Fruit fly (Drosophila melanogaster) whole organism, embryonic: ENCODE measurements around the gene CG6048.

Experiments
- BEAF-32 ChIP-seq: fragments of 200-800 bp; sonication (Bioruptor generic); optimal IDR thresholded peaks from 3 replicates; lab custom pipeline; 2017; ENCODE audit warnings: missing biosample characterization, missing genetic modification characterization, mild to moderate bottlenecking, moderate library complexity, missing genetic modification reagents
- Bgb ChIP-seq: fragments of 200-800 bp; sonication (Bioruptor generic); IDR thresholded peaks from 2 replicates; pipeline ENCODE4 v1.3.6; 2022; ENCODE audit warnings: missing biosample characterization, missing genetic modification characterization; ENCODE audit not compliant: partially characterized antibody
- Blimp-1 ChIP-seq: fragments of 200-800 bp; sonication (Bioruptor generic); optimal IDR thresholded peaks from 3 replicates; lab custom pipeline; 2018; ENCODE audit warnings: missing biosample characterization, missing genetic modification characterization, mild to moderate bottlenecking, moderate library complexity, missing genetic modification reagents
- C15 ChIP-seq: fragments of 200-800 bp; sonication (Bioruptor generic); IDR thresholded peaks from 3 replicates; pipeline ENCODE4 v1.3.6; 2022; ENCODE audit warnings: missing biosample characterization, missing genetic modification characterization
- CG10209 ChIP-seq: fragments of 200-800 bp; sonication (Bioruptor generic); optimal IDR thresholded peaks from 3 replicates; lab custom pipeline; 2017; ENCODE audit warnings: missing biosample characterization, mild to moderate bottlenecking, missing genetic modification characterization, missing genetic modification reagents
- CG10274 ChIP-seq: fragments of 200-800 bp; sonication (Bioruptor generic); optimal IDR thresholded peaks from 3 replicates; lab custom pipeline; 2017; ENCODE audit warnings: missing biosample characterization, mild to moderate bottlenecking, missing genetic modification characterization
- CG10959 ChIP-seq: fragments of 200-800 bp; sonication (Bioruptor generic); IDR thresholded peaks from 2 replicates; pipeline ENCODE4 v1.3.6; 2022; ENCODE audit warnings: missing biosample characterization, missing genetic modification characterization
- CG13287 ChIP-seq: fragments of 200-800 bp; sonication (Bioruptor generic); IDR thresholded peaks from 2 replicates; pipeline ENCODE4 v1.3.6; 2022; ENCODE audit warnings: missing biosample characterization, missing genetic modification characterization; ENCODE audit not compliant: partially characterized antibody
- CG15073 ChIP-seq: fragments of 200-800 bp; sonication (Bioruptor generic); optimal IDR thresholded peaks from 2 replicates; lab custom pipeline; 2016; ENCODE audit warnings: missing biosample characterization, missing genetic modification characterization
- CG15601 ChIP-seq: fragments of 200-800 bp; sonication (Bioruptor generic); optimal IDR thresholded peaks from 3 replicates; lab custom pipeline; 2019; ENCODE audit warnings: missing biosample characterization, mild to moderate bottlenecking, missing genetic modification characterization, moderate library complexity
- CG16815 ChIP-seq: fragments of 200-800 bp; sonication (Bioruptor generic); optimal IDR thresholded peaks from 3 replicates; lab custom pipeline; 2017; ENCODE audit warnings: missing biosample characterization, mild to moderate bottlenecking, missing genetic modification characterization
- CG17385 ChIP-seq: fragments of 200-800 bp; sonication (Bioruptor generic); optimal IDR thresholded peaks from 3 replicates; lab custom pipeline; 2018; ENCODE audit warnings: missing biosample characterization, mild to moderate bottlenecking, missing genetic modification characterization
- CG18011 ChIP-seq: fragments of 200-800 bp; sonication (Bioruptor generic); optimal IDR thresholded peaks from 2 replicates; lab custom pipeline; 2017; ENCODE audit warnings: missing biosample characterization, missing genetic modification characterization, mild to moderate bottlenecking, moderate library complexity, missing genotype
- CG18619 ChIP-seq: fragments of 200-800 bp; sonication (Bioruptor generic); optimal IDR thresholded peaks from 3 replicates; lab custom pipeline; 2017; ENCODE audit warnings: missing biosample characterization, mild to moderate bottlenecking, missing genetic modification characterization
- CG2120 ChIP-seq: fragments of 200-800 bp; sonication (Bioruptor generic); optimal IDR thresholded peaks from 3 replicates; lab custom pipeline; 2016; ENCODE audit warnings: missing biosample characterization, missing genetic modification characterization
- CG30403 ChIP-seq: fragments of 200-800 bp; sonication (Bioruptor generic); optimal IDR thresholded peaks from 3 replicates; lab custom pipeline; 2016; ENCODE audit warnings: missing biosample characterization, missing genetic modification characterization
- CG34422 ChIP-seq: fragments of 200-800 bp; sonication (Bioruptor generic); IDR thresholded peaks from 3 replicates; pipeline ENCODE4 v1.3.6; 2022; ENCODE audit warnings: missing biosample characterization, missing genetic modification characterization
- CG4360 ChIP-seq: fragments of 200-800 bp; sonication (Bioruptor generic); IDR thresholded peaks from 2 replicates; pipeline ENCODE4 v1.3.6; 2022; ENCODE audit warnings: missing biosample characterization, missing genetic modification characterization
- CG4617 ChIP-seq: fragments of 200-800 bp; sonication (Bioruptor generic); optimal IDR thresholded peaks from 3 replicates; lab custom pipeline; 2016; ENCODE audit warnings: missing biosample characterization, missing genetic modification characterization, borderline replicate concordance
- CG6654 ChIP-seq: fragments of 200-800 bp; sonication (Bioruptor generic); optimal IDR thresholded peaks from 2 replicates; lab custom pipeline; 2017; ENCODE audit warnings: missing biosample characterization, mild to moderate bottlenecking, missing genetic modification characterization
- CG8089 ChIP-seq: fragments of 200-800 bp; sonication (Bioruptor generic); optimal IDR thresholded peaks from 3 replicates; lab custom pipeline; 2016; ENCODE audit warnings: missing biosample characterization, missing genetic modification characterization
- CG9727 ChIP-seq: fragments of 200-800 bp; sonication (Bioruptor generic); optimal IDR thresholded peaks from 3 replicates; lab custom pipeline; 2017; ENCODE audit warnings: missing biosample characterization, mild to moderate bottlenecking, missing genetic modification characterization
- CTCF ChIP-seq: fragments of 200-800 bp; sonication (Bioruptor generic); optimal IDR thresholded peaks from 2 replicates; lab custom pipeline; 2017; ENCODE audit warnings: missing biosample characterization, mild to moderate bottlenecking, missing genetic modification characterization, moderate library complexity
- Dbx ChIP-seq: fragments of 200-800 bp; sonication (Bioruptor generic); IDR thresholded peaks from 3 replicates; pipeline ENCODE4 v1.3.6; 2022; ENCODE audit warnings: missing biosample characterization, missing genetic modification characterization
- Fer1 ChIP-seq: fragments of 200-800 bp; sonication (Bioruptor generic); optimal IDR thresholded peaks from 2 replicates; lab custom pipeline; 2017; ENCODE audit warnings: missing biosample characterization, mild to moderate bottlenecking, missing genetic modification characterization
- Fer2 ChIP-seq: fragments of 200-800 bp; sonication (Bioruptor generic); optimal IDR thresholded peaks from 2 replicates; lab custom pipeline; 2018; ENCODE audit warnings: missing biosample characterization, mild to moderate bottlenecking, missing genetic modification characterization, moderate library complexity
- Gug ChIP-seq: fragments of 200-800 bp; sonication (Bioruptor generic); IDR thresholded peaks from 4 replicates; pipeline ENCODE4 v1.3.6; 2022; ENCODE audit warnings: missing biosample characterization, missing genetic modification characterization
- HLHmδ ChIP-seq: fragments of 200-800 bp; sonication (Bioruptor generic); optimal IDR thresholded peaks from 2 replicates; lab custom pipeline; 2018; ENCODE audit warnings: missing biosample characterization, mild to moderate bottlenecking, missing genetic modification characterization, moderate library complexity
- Hey ChIP-seq: fragments of 200-800 bp; sonication (Bioruptor generic); optimal IDR thresholded peaks from 3 replicates; lab custom pipeline; 2018; ENCODE audit warnings: missing biosample characterization, mild to moderate bottlenecking, missing genetic modification characterization
- MBD-R2 ChIP-seq: fragments of 200-800 bp; sonication (Bioruptor generic); IDR thresholded peaks from 2 replicates; pipeline ENCODE4 v1.3.6; 2022; ENCODE audit warnings: missing biosample characterization, missing genetic modification characterization
- Med ChIP-seq: fragments of 200-800 bp; sonication (Bioruptor generic); peaks from one replicate; lab custom pipeline; 2016; ENCODE audit warnings: missing biosample characterization, missing genetic modification characterization, mild to moderate bottlenecking, inconsistent platforms, moderate library complexity
- NK7.1 ChIP-seq: fragments of 200-800 bp; sonication (Bioruptor generic); optimal IDR thresholded peaks from 3 replicates; lab custom pipeline; 2016; ENCODE audit warnings: missing biosample characterization, missing genetic modification characterization
- Opbp ChIP-seq: fragments of 200-800 bp; sonication (Bioruptor generic); IDR thresholded peaks from 3 replicates; pipeline ENCODE4 v1.3.6; 2022; ENCODE audit warnings: missing biosample characterization, missing genetic modification characterization; ENCODE audit not compliant: partially characterized antibody
- Ravus ChIP-seq: fragments of 200-800 bp; sonication (Bioruptor generic); IDR thresholded peaks from 2 replicates; pipeline ENCODE4 v1.3.6; 2022; ENCODE audit warnings: missing biosample characterization, missing genetic modification characterization
- Scr ChIP-seq: fragments of 200-800 bp; sonication (Bioruptor generic); IDR thresholded peaks from 2 replicates; pipeline ENCODE4 v1.3.6; 2022; ENCODE audit warnings: missing biosample characterization, missing genetic modification characterization; ENCODE audit not compliant: partially characterized antibody
- Sox100B ChIP-seq: fragments of 200-800 bp; sonication (Bioruptor generic); optimal IDR thresholded peaks from 3 replicates; lab custom pipeline; 2018; ENCODE audit warnings: missing biosample characterization, mild to moderate bottlenecking, missing genetic modification characterization
- Vsx1 ChIP-seq: fragments of 200-800 bp; sonication (Bioruptor generic); optimal IDR thresholded peaks from 2 replicates; lab custom pipeline; 2017; ENCODE audit warnings: missing biosample characterization, mild to moderate bottlenecking, missing genetic modification characterization, missing genetic modification reagents
- Xbp1 ChIP-seq: fragments of 200-800 bp; sonication (Bioruptor generic); optimal IDR thresholded peaks from 3 replicates; lab custom pipeline; 2016; ENCODE audit warnings: missing biosample characterization, mild to moderate bottlenecking, missing genetic modification characterization
- ac ChIP-seq: fragments of 200-800 bp; sonication (Bioruptor generic); optimal IDR thresholded peaks from 3 replicates; lab custom pipeline; 2017; ENCODE audit warnings: missing biosample characterization, mild to moderate bottlenecking, missing genetic modification characterization
- az2 ChIP-seq: fragments of 200-800 bp; sonication (Bioruptor generic); optimal IDR thresholded peaks from 3 replicates; lab custom pipeline; 2016; ENCODE audit warnings: missing biosample characterization, missing genetic modification characterization
- cato ChIP-seq: fragments of 200-800 bp; sonication (Bioruptor generic); optimal IDR thresholded peaks from 2 replicates; lab custom pipeline; 2016; ENCODE audit warnings: missing biosample characterization, missing genetic modification characterization, borderline replicate concordance
- dmrt99B ChIP-seq: fragments of 200-800 bp; sonication (Bioruptor generic); optimal IDR thresholded peaks from 2 replicates; lab custom pipeline; 2018; ENCODE audit warnings: missing biosample characterization, mild to moderate bottlenecking, missing genetic modification characterization, moderate library complexity
- eve ChIP-seq, 2 experiments: fragments of >200 bp; optimal IDR thresholded peaks; 2 replicates each; lab custom pipeline; 2017; ENCODE audit warnings: missing biosample characterization in 2 of 2, missing genetic modification characterization in 2 of 2
- her ChIP-seq: fragments of 200-800 bp; sonication (Bioruptor generic); optimal IDR thresholded peaks from 2 replicates; lab custom pipeline; 2016; ENCODE audit warnings: missing biosample characterization, missing genetic modification characterization
- lilli ChIP-seq: fragments of 200-800 bp; sonication (Bioruptor generic); optimal IDR thresholded peaks from 3 replicates; lab custom pipeline; 2016; ENCODE audit warnings: missing biosample characterization, missing genetic modification characterization
- mld ChIP-seq: fragments of 200-800 bp; sonication (Bioruptor generic); IDR thresholded peaks from 3 replicates; pipeline ENCODE4 v1.3.6; 2022; ENCODE audit warnings: missing biosample characterization, missing genetic modification characterization; ENCODE audit not compliant: partially characterized antibody
- peb ChIP-seq: fragments of 200-800 bp; sonication (Bioruptor generic); IDR thresholded peaks from 2 replicates; pipeline ENCODE4 v1.3.6; 2022; ENCODE audit warnings: missing biosample characterization, missing genetic modification characterization
- pnt ChIP-seq: fragments of 200-800 bp; sonication (Bioruptor generic); optimal IDR thresholded peaks from 3 replicates; lab custom pipeline; 2016; ENCODE audit warnings: missing biosample characterization, missing genetic modification characterization
- sr ChIP-seq: fragments of 200-800 bp; sonication (Bioruptor generic); IDR thresholded peaks from 3 replicates; pipeline ENCODE4 v1.3.6; 2022; ENCODE audit warnings: missing biosample characterization, missing genetic modification characterization
- tx ChIP-seq: fragments of 200-800 bp; sonication (Bioruptor generic); optimal IDR thresholded peaks from 2 replicates; lab custom pipeline; 2016; ENCODE audit warnings: missing biosample characterization, missing genetic modification characterization
- wor ChIP-seq: fragments of 200-800 bp; sonication (Bioruptor generic); IDR thresholded peaks from 2 replicates; pipeline ENCODE4 v1.3.6; 2022; ENCODE audit warnings: missing biosample characterization, missing genetic modification characterization

The CG6048 gene

dm6 chrX:5923124-5923523 lies 29.2 kb upstream of the CG6048 start (continued):
- TF ChIP-seq Blimp-1 (GFP tag; lab: Kevin White, UChicago) (no peak), Bgb (GFP tag; lab: Robert Waterston, UW) (no peak), cato (GFP tag; lab: Kevin White, UChicago) (no peak), CG15601 (tag; lab: Kevin White, UChicago) (no peak), CG10959 (GFP tag; lab: Robert Waterston, UW) (0 out of 2 replicates have a peak, but pooled peaks have one; percentile 10), CG10209 (GFP tag; lab: Kevin White, UChicago) (no peak), CG16815 (no peak), Fer1 (GFP tag; lab: Kevin White, UChicago) (no peak), C15 (no peak), CTCF (no peak), Gug (GFP tag; lab: Robert Waterston, UW) (0 out of 4 replicates have a peak, but pooled peaks have one; percentile 21), CG9727 (GFP tag; lab: Kevin White, UChicago) (peak; percentile 7), her (GFP tag; lab: Kevin White, UChicago) (no peak), tx (GFP tag; lab: Kevin White, UChicago) (no peak), CG6654 (GFP tag; lab: Kevin White, UChicago) (no peak), CG17385 (no peak), pnt (GFP tag; lab: Kevin White, UChicago) (peak; percentile 39), NK7.1 (GFP tag; lab: Kevin White, UChicago) (no peak), HLHmδ (GFP tag; lab: Kevin White, UChicago) (no peak), Opbp (no peak), CG4617 (no peak), mld (GFP tag; lab: Robert Waterston, UW) (0 out of 3 replicates have a peak, but pooled peaks have one; percentile 11), Sox100B (no peak), az2 (GFP tag; lab: Kevin White, UChicago) (no peak), wor (GFP tag; lab: Robert Waterston, UW) (no peak), Hey (tag; lab: Kevin White, UChicago) (no peak), Xbp1 (GFP tag; lab: Kevin White, UChicago) (peak; percentile 35), Scr (GFP tag; lab: Robert Waterston, UW) (peak; percentile 27; the same call in 1 of the 2 replicates), CG30403 (GFP tag; lab: Kevin White, UChicago) (peak; percentile 34), lilli (GFP tag; lab: Kevin White, UChicago) (peak; percentile 42), peb (no peak), CG4360 (GFP tag; lab: Robert Waterston, UW) (no peak), CG8089 (no peak), CG15073 (GFP tag; lab: Kevin White, UChicago) (no peak), MBD-R2 (no peak), dmrt99B (tag; lab: Kevin White, UChicago) (peak; percentile 47), CG18011 (GFP tag; lab: Kevin White, UChicago) (no peak), CG2120 (GFP tag; lab: Kevin White, UChicago) (peak; percentile 37), Med (GFP tag; lab: Kevin White, UChicago) (peak; percentile 83), CG18619 (GFP tag; lab: Kevin White, UChicago) (no peak), CG10274 (GFP tag; lab: Kevin White, UChicago) (no peak), BEAF-32 (GFP tag; lab: Kevin White, UChicago) (no peak), CG13287 (no peak), Fer2 (tag; lab: Kevin White, UChicago) (no peak), eve (GFP tag; optimal IDR thresholded peaks at IDR 0.05; lab: Kevin White, UChicago) (no peak), sr (GFP tag; lab: Robert Waterston, UW) (no peak), CG34422 (no peak), Ravus (no peak), ac (GFP tag; lab: Kevin White, UChicago) (no peak), Vsx1 (no peak), Dbx (GFP tag; lab: Robert Waterston, UW) (no peak)
